Fruit fly (Drosophila melanogaster) whole organism, embryonic: ENCODE data around the gene AP-2mu.
A peak's percentile ranks its signal among the peaks of the same experiment; 100 is the strongest.

Source experiments
- B-H1 ChIP-seq: fragments of 200-800 bp; sonication (Bioruptor generic); IDR thresholded peaks from 3 replicates; pipeline ENCODE4 v1.3.6; 2022; ENCODE audit warnings: missing biosample characterization, missing genetic modification characterization
- B-H2 ChIP-seq: fragments of 200-800 bp; sonication (Bioruptor generic); optimal IDR thresholded peaks from 2 replicates; lab custom pipeline; 2018; ENCODE audit warnings: missing biosample characterization, mild to moderate bottlenecking, missing genetic modification characterization
- CG11085 ChIP-seq: fragments of 200-800 bp; sonication (Bioruptor generic); IDR thresholded peaks from 2 replicates; pipeline ENCODE4 v1.3.6; 2022; ENCODE audit warnings: missing biosample characterization, missing genetic modification characterization
- CG11247 ChIP-seq: fragments of 200-800 bp; sonication (Bioruptor generic); IDR thresholded peaks from 2 replicates; pipeline ENCODE4 v1.3.6; 2022; ENCODE audit warnings: missing biosample characterization, missing genetic modification characterization
- CG12104 ChIP-seq: fragments of 200-800 bp; sonication (Bioruptor generic); optimal IDR thresholded peaks from 3 replicates; lab custom pipeline; 2016; ENCODE audit warnings: missing biosample characterization, missing genetic modification characterization
- CG14441 ChIP-seq: fragments of 200-800 bp; sonication (Bioruptor generic); IDR thresholded peaks from 2 replicates; pipeline ENCODE4 v1.3.6; 2022; ENCODE audit warnings: missing biosample characterization, missing genetic modification characterization
- CG14710 ChIP-seq: fragments of 200-800 bp; sonication (Bioruptor generic); optimal IDR thresholded peaks from 3 replicates; lab custom pipeline; 2019; ENCODE audit warnings: missing biosample characterization, mild to moderate bottlenecking, missing genetic modification characterization, moderate library complexity
- CG15514 ChIP-seq: fragments of 200-800 bp; sonication (Bioruptor generic); optimal IDR thresholded peaks from 3 replicates; lab custom pipeline; 2017; ENCODE audit warnings: missing biosample characterization, missing genetic modification characterization, mild to moderate bottlenecking, moderate library complexity, missing genetic modification reagents
- CG17568 ChIP-seq: fragments of 200-800 bp; sonication (Bioruptor generic); optimal IDR thresholded peaks from 2 replicates; lab custom pipeline; 2018; ENCODE audit warnings: missing biosample characterization, mild to moderate bottlenecking, missing genetic modification characterization, moderate library complexity
- CG2875 ChIP-seq: fragments of 200-800 bp; sonication (Bioruptor generic); optimal IDR thresholded peaks from 2 replicates; lab custom pipeline; 2017; ENCODE audit warnings: missing biosample characterization, mild to moderate bottlenecking, missing genetic modification characterization, missing genetic modification reagents
- CG31441 ChIP-seq: fragments of 200-800 bp; sonication (Bioruptor generic); IDR thresholded peaks from 2 replicates; pipeline ENCODE4 v1.3.6; 2022; ENCODE audit warnings: missing biosample characterization, missing genetic modification characterization
- CG32767 ChIP-seq: fragments of 200-800 bp; sonication (Bioruptor generic); IDR thresholded peaks from 2 replicates; pipeline ENCODE4 v1.3.6; 2022; ENCODE audit warnings: missing biosample characterization, missing genetic modification characterization
- CG43689 ChIP-seq: fragments of 200-800 bp; sonication (Bioruptor generic); IDR thresholded peaks from 2 replicates; pipeline ENCODE4 v1.3.6; 2022; ENCODE audit warnings: missing biosample characterization, missing genetic modification characterization
- CG5245 ChIP-seq: fragments of 200-800 bp; sonication (Bioruptor generic); optimal IDR thresholded peaks from 3 replicates; lab custom pipeline; 2016; ENCODE audit warnings: missing biosample characterization, missing genetic modification characterization
- CG6175 ChIP-seq: fragments of 200-800 bp; sonication (Bioruptor generic); IDR thresholded peaks from 3 replicates; pipeline ENCODE4 v1.3.6; 2022; ENCODE audit warnings: missing biosample characterization, missing genetic modification characterization
- CG6654 ChIP-seq: fragments of 200-800 bp; sonication (Bioruptor generic); optimal IDR thresholded peaks from 2 replicates; lab custom pipeline; 2017; ENCODE audit warnings: missing biosample characterization, mild to moderate bottlenecking, missing genetic modification characterization
- CG8944 ChIP-seq: fragments of 200-800 bp; sonication (Bioruptor generic); optimal IDR thresholded peaks from 3 replicates; lab custom pipeline; 2016; ENCODE audit warnings: missing biosample characterization, missing genetic modification characterization
- CG9609 ChIP-seq: fragments of 200-800 bp; sonication (Bioruptor generic); optimal IDR thresholded peaks from 3 replicates; lab custom pipeline; 2016; ENCODE audit warnings: missing biosample characterization, missing genetic modification characterization
- CG9817 ChIP-seq: fragments of 200-800 bp; sonication (Bioruptor generic); optimal IDR thresholded peaks from 2 replicates; lab custom pipeline; 2018; ENCODE audit warnings: missing biosample characterization, mild to moderate bottlenecking, missing genetic modification characterization, moderate library complexity
- CG9932 ChIP-seq: fragments of 200-800 bp; sonication (Bioruptor generic); IDR thresholded peaks from 2 replicates; pipeline ENCODE4 v1.3.6; 2022; ENCODE audit warnings: missing biosample characterization, missing genetic modification characterization
- Dip2 ChIP-seq: fragments of 200-800 bp; sonication (Bioruptor generic); IDR thresholded peaks from 2 replicates; pipeline ENCODE4 v1.3.6; 2022; ENCODE audit warnings: missing biosample characterization, missing genetic modification characterization
- Dref ChIP-seq: fragments of 200-800 bp; sonication (Bioruptor generic); IDR thresholded peaks from 2 replicates; pipeline ENCODE4 v1.3.6; 2022; ENCODE audit warnings: missing biosample characterization, missing genetic modification characterization
- ERR ChIP-seq: fragments of 200-800 bp; sonication (Bioruptor generic); optimal IDR thresholded peaks from 2 replicates; lab custom pipeline; 2016; ENCODE audit warnings: missing biosample characterization, missing genetic modification characterization
- H15 ChIP-seq: fragments of 200-800 bp; sonication (Bioruptor generic); IDR thresholded peaks from 3 replicates; pipeline ENCODE4 v1.3.6; 2022; ENCODE audit warnings: missing biosample characterization, missing genetic modification characterization
- Hr51 ChIP-seq, 2 experiments: fragments of 200-800 bp; sonication (Bioruptor generic); optimal IDR thresholded peaks; 2 replicates in 1 of 2; 3 replicates in 1 of 2; lab custom pipeline; 2016 to 2018; ENCODE audit warnings: missing biosample characterization in 2 of 2, missing genetic modification characterization in 2 of 2, mild to moderate bottlenecking in 1 of 2, moderate library complexity in 1 of 2
- Hsf ChIP-seq: fragments of 200-800 bp; sonication (Bioruptor generic); optimal IDR thresholded peaks from 3 replicates; lab custom pipeline; 2016; ENCODE audit warnings: missing biosample characterization, missing genetic modification characterization
- PHDP ChIP-seq: fragments of 200-800 bp; sonication (Bioruptor generic); optimal IDR thresholded peaks from 3 replicates; lab custom pipeline; 2018; ENCODE audit warnings: missing biosample characterization, mild to moderate bottlenecking, missing genetic modification characterization, moderate library complexity
- Ptx1 ChIP-seq: fragments of 200-800 bp; sonication (Bioruptor generic); IDR thresholded peaks from 2 replicates; pipeline ENCODE4 v1.3.6; 2022; ENCODE audit warnings: missing biosample characterization, missing genetic modification characterization
- Sry-δ ChIP-seq: fragments of 200-800 bp; sonication (Bioruptor generic); optimal IDR thresholded peaks from 2 replicates; lab custom pipeline; 2016; ENCODE audit warnings: missing biosample characterization, missing genetic modification characterization
- Taf1 ChIP-seq: fragments of 200-800 bp; sonication (Bioruptor generic); IDR thresholded peaks from 2 replicates; pipeline ENCODE4 v1.3.6; 2022; ENCODE audit warnings: missing biosample characterization, missing genetic modification characterization
- ac ChIP-seq: fragments of 200-800 bp; sonication (Bioruptor generic); optimal IDR thresholded peaks from 3 replicates; lab custom pipeline; 2017; ENCODE audit warnings: missing biosample characterization, mild to moderate bottlenecking, missing genetic modification characterization
- amos ChIP-seq: fragments of 200-800 bp; sonication (Bioruptor generic); IDR thresholded peaks from 2 replicates; pipeline ENCODE4 v1.3.6; 2022; ENCODE audit warnings: missing biosample characterization, missing genetic modification characterization; ENCODE audit not compliant: partially characterized antibody
- ara ChIP-seq: fragments of 200-800 bp; sonication (Bioruptor generic); IDR thresholded peaks from 2 replicates; pipeline ENCODE4 v1.3.6; 2022; ENCODE audit warnings: missing biosample characterization, missing genetic modification characterization
- ase ChIP-seq: fragments of 200-800 bp; sonication (Bioruptor generic); IDR thresholded peaks from 3 replicates; pipeline ENCODE4 v1.3.6; 2022; ENCODE audit warnings: missing biosample characterization, missing genetic modification characterization
- chinmo ChIP-seq: fragments of 200-800 bp; sonication (Bioruptor generic); IDR thresholded peaks from 4 replicates; pipeline ENCODE4 v1.3.6; 2022; ENCODE audit warnings: missing biosample characterization, missing genetic modification characterization; ENCODE audit not compliant: partially characterized antibody
- croc ChIP-seq: fragments of 200-800 bp; sonication (Bioruptor generic); conservative IDR thresholded peaks from 3 replicates; pipeline ENCODE4 v1.3.6; 2022; ENCODE audit warnings: missing biosample characterization, missing genetic modification characterization
- dati ChIP-seq: fragments of 200-800 bp; sonication (Bioruptor generic); IDR thresholded peaks from 2 replicates; pipeline ENCODE4 v1.3.6; 2022; ENCODE audit warnings: missing biosample characterization, missing genetic modification characterization
- gfzf ChIP-seq: fragments of 200-800 bp; sonication (Bioruptor generic); optimal IDR thresholded peaks from 2 replicates; lab custom pipeline; 2016; ENCODE audit warnings: missing biosample characterization, mild to moderate bottlenecking, missing genetic modification characterization, moderate library complexity
- gsb-n ChIP-seq: fragments of 200-800 bp; sonication (Bioruptor generic); optimal IDR thresholded peaks from 3 replicates; lab custom pipeline; 2018; ENCODE audit warnings: missing biosample characterization, mild to moderate bottlenecking, missing genetic modification characterization
- h ChIP-seq: fragments of >200 bp; optimal IDR thresholded peaks from 2 replicates; lab custom pipeline; 2017
- inv ChIP-seq: fragments of 200-800 bp; sonication (Bioruptor generic); IDR thresholded peaks from 2 replicates; pipeline ENCODE4 v1.3.6; 2022; ENCODE audit warnings: missing biosample characterization, missing genetic modification characterization; ENCODE audit not compliant: partially characterized antibody
- kah ChIP-seq: fragments of 200-800 bp; sonication (Bioruptor generic); optimal IDR thresholded peaks from 2 replicates; lab custom pipeline; 2018; ENCODE audit warnings: missing biosample characterization, mild to moderate bottlenecking, missing genetic modification characterization
- kni ChIP-seq: fragments of 200-800 bp; sonication (Bioruptor generic); optimal IDR thresholded peaks from 3 replicates; lab custom pipeline; 2017; ENCODE audit warnings: mild to moderate bottlenecking, missing biosample characterization, missing genetic modification reagents, missing genetic modification characterization
- nau ChIP-seq: fragments of 200-800 bp; sonication (Bioruptor generic); optimal IDR thresholded peaks from 3 replicates; lab custom pipeline; 2017; ENCODE audit warnings: missing biosample characterization, mild to moderate bottlenecking, missing genetic modification characterization, missing genetic modification reagents
- sima ChIP-seq: fragments of 200-800 bp; sonication (Bioruptor generic); optimal IDR thresholded peaks from 2 replicates; lab custom pipeline; 2016; ENCODE audit warnings: missing biosample characterization, missing genetic modification characterization
- wdn ChIP-seq: fragments of 200-800 bp; sonication (Bioruptor generic); IDR thresholded peaks from 2 replicates; pipeline ENCODE4 v1.3.6; 2022; ENCODE audit warnings: missing biosample characterization, missing genetic modification characterization
- wek ChIP-seq: fragments of 200-800 bp; sonication (Bioruptor generic); optimal IDR thresholded peaks from 3 replicates; lab custom pipeline; 2018; ENCODE audit warnings: missing biosample characterization, mild to moderate bottlenecking, missing genetic modification characterization, moderate library complexity
- wor ChIP-seq: fragments of 200-800 bp; sonication (Bioruptor generic); IDR thresholded peaks from 2 replicates; pipeline ENCODE4 v1.3.6; 2022; ENCODE audit warnings: missing biosample characterization, missing genetic modification characterization
- zen ChIP-seq: fragments of 200-800 bp; sonication (Bioruptor generic); optimal IDR thresholded peaks from 3 replicates; lab custom pipeline; 2018; ENCODE audit warnings: missing biosample characterization, mild to moderate bottlenecking, missing genetic modification characterization, moderate library complexity
- zen2 ChIP-seq: fragments of 200-800 bp; sonication (Bioruptor generic); IDR thresholded peaks from 3 replicates; pipeline ENCODE4 v1.3.6; 2022; ENCODE audit warnings: missing biosample characterization, missing genetic modification characterization; ENCODE audit not compliant: partially characterized antibody

AP-2mu gene

dm6 chr3R:22468829-22469487 is 6.7 kb downstream of the AP-2mu start (continued):
- TF ChIP-seq CG2875 (peak; percentile 54), chinmo (peak; percentile 64; the same call in 1 of the 4 replicates), gfzf (GFP tag; lab: Kevin White, UChicago) (no peak), CG12104 (GFP tag; lab: Kevin White, UChicago) (peak; percentile 68), ase (GFP tag; lab: Robert Waterston, UW) (peak; percentile 72; the same call in 2 of the 3 replicates), inv (GFP tag; lab: Robert Waterston, UW) (no peak), CG8944 (GFP tag; lab: Kevin White, UChicago) (peak; percentile 80), CG17568 (GFP tag; lab: Kevin White, UChicago) (no peak), CG9609 (peak; percentile 81), kni (GFP tag; lab: Kevin White, UChicago) (no peak), H15 (peak; percentile 71; the same call in 2 of the 3 replicates), Hr51 (GFP tag; optimal IDR thresholded peaks at IDR 0.05; lab: Kevin White, UChicago) (peak; percentile 84 to 96), kah (peak; percentile 60), Ptx1 (GFP tag; lab: Robert Waterston, UW) (peak; percentile 89), CG9932 (GFP tag; lab: Robert Waterston, UW) (peak; percentile 81), CG32767 (GFP tag; lab: Robert Waterston, UW) (peak; percentile 49), wek (GFP tag; lab: Kevin White, UChicago) (peak; percentile 52), B-H2 (peak; percentile 84), CG11085 (GFP tag; lab: Robert Waterston, UW) (peak; percentile 57), ara (GFP tag; lab: Robert Waterston, UW) (peak; percentile 57; the same call in 1 of the 2 replicates), amos (GFP tag; lab: Robert Waterston, UW) (no peak), CG11247 (peak; percentile 81), croc (peak; percentile 66), h (no peak), Dip2 (GFP tag; lab: Robert Waterston, UW) (no peak), wdn (GFP tag; lab: Robert Waterston, UW) (peak; percentile 61; the same call in 1 of the 2 replicates), CG31441 (GFP tag; lab: Robert Waterston, UW) (peak; percentile 84), sima (GFP tag; lab: Kevin White, UChicago) (peak; percentile 63), PHDP (tag; lab: Kevin White, UChicago) (peak; percentile 89), CG14710 (peak; percentile 39), Hsf (GFP tag; lab: Kevin White, UChicago) (peak; percentile 83), CG14441 (GFP tag; lab: Robert Waterston, UW) (peak; percentile 84), CG9817 (tag; lab: Kevin White, UChicago) (peak; percentile 86), CG43689 (GFP tag; lab: Robert Waterston, UW) (peak; percentile 68), B-H1 (peak; percentile 76), CG6654 (GFP tag; lab: Kevin White, UChicago) (peak; percentile 36), zen2 (GFP tag; lab: Robert Waterston, UW) (no peak), CG5245 (peak; percentile 71), CG6175 (GFP tag; lab: Robert Waterston, UW) (peak; percentile 72; the same call in 2 of the 3 replicates), dati (GFP tag; lab: Robert Waterston, UW) (no peak), Dref (GFP tag; lab: Robert Waterston, UW) (no peak; the same call in 1 of the 2 replicates), CG15514 (GFP tag; lab: Kevin White, UChicago) (peak; percentile 85), ac (GFP tag; lab: Kevin White, UChicago) (no peak), wor (GFP tag; lab: Robert Waterston, UW) (peak; percentile 70), zen (tag; lab: Kevin White, UChicago) (peak; percentile 47), Sry-δ (GFP tag; lab: Kevin White, UChicago) (peak; percentile 39), Taf1 (GFP tag; lab: Robert Waterston, UW) (peak; percentile 54; the same call in 1 of the 2 replicates), nau (GFP tag; lab: Kevin White, UChicago) (no peak), ERR (GFP tag; lab: Kevin White, UChicago) (peak; percentile 73), gsb-n (tag; lab: Kevin White, UChicago) (peak; percentile 53)
